Fruit fly (Drosophila melanogaster) whole organism, embryonic: Measurements from ENCODE around the gene RpS15Aa.

Source experiments
- ATbp ChIP-seq: fragments of 200-800 bp; sonication (Bioruptor generic); optimal IDR thresholded peaks from 2 replicates; lab custom pipeline; 2017; ENCODE audit warnings: missing biosample characterization, mild to moderate bottlenecking, missing genetic modification characterization, missing genetic modification reagents
- Ada2b ChIP-seq: fragments of 200-800 bp; sonication (Bioruptor generic); IDR thresholded peaks from 2 replicates; pipeline ENCODE4 v1.3.6; 2022; ENCODE audit warnings: missing biosample characterization, missing genetic modification characterization
- Adf1 ChIP-seq: fragments of 200-800 bp; sonication (Bioruptor generic); IDR thresholded peaks from 2 replicates; pipeline ENCODE4 v1.3.6; 2022; ENCODE audit warnings: missing biosample characterization, missing genetic modification characterization
- Antp ChIP-seq: fragments of 200-800 bp; sonication (Bioruptor generic); optimal IDR thresholded peaks from 3 replicates; lab custom pipeline; 2016; ENCODE audit warnings: missing biosample characterization, missing genetic modification characterization
- Atf6 ChIP-seq: fragments of 200-800 bp; sonication (Bioruptor generic); IDR thresholded peaks from 2 replicates; pipeline ENCODE4 v1.3.6; 2022; ENCODE audit warnings: missing biosample characterization, missing genetic modification characterization
- Bdp1 ChIP-seq: fragments of 200-800 bp; sonication (Bioruptor generic); optimal IDR thresholded peaks from 3 replicates; lab custom pipeline; 2016; ENCODE audit warnings: missing biosample characterization, missing genetic modification characterization
- CG11085 ChIP-seq: fragments of 200-800 bp; sonication (Bioruptor generic); IDR thresholded peaks from 2 replicates; pipeline ENCODE4 v1.3.6; 2022; ENCODE audit warnings: missing biosample characterization, missing genetic modification characterization
- CG11696 ChIP-seq: fragments of 200-800 bp; sonication (Bioruptor generic); IDR thresholded peaks from 2 replicates; pipeline ENCODE4 v1.3.6; 2022; ENCODE audit warnings: missing biosample characterization, missing genetic modification characterization
- CG11723 ChIP-seq: fragments of 200-800 bp; sonication (Bioruptor generic); optimal IDR thresholded peaks from 2 replicates; lab custom pipeline; 2017; ENCODE audit warnings: missing biosample characterization, mild to moderate bottlenecking, missing genetic modification characterization
- CG12155 ChIP-seq: fragments of 200-800 bp; sonication (Bioruptor generic); optimal IDR thresholded peaks from 3 replicates; lab custom pipeline; 2016; ENCODE audit warnings: missing biosample characterization, missing genetic modification characterization
- CG12744 ChIP-seq: fragments of 200-800 bp; sonication (Bioruptor generic); optimal IDR thresholded peaks from 2 replicates; lab custom pipeline; 2016; ENCODE audit warnings: missing biosample characterization, missing genetic modification characterization
- CG15011 ChIP-seq: fragments of 200-800 bp; sonication (Bioruptor generic); optimal IDR thresholded peaks from 3 replicates; lab custom pipeline; 2018; ENCODE audit warnings: missing biosample characterization, mild to moderate bottlenecking, missing genetic modification characterization
- CG15514 ChIP-seq: fragments of 200-800 bp; sonication (Bioruptor generic); optimal IDR thresholded peaks from 3 replicates; lab custom pipeline; 2017; ENCODE audit warnings: missing biosample characterization, missing genetic modification characterization, mild to moderate bottlenecking, moderate library complexity, missing genetic modification reagents
- CG15601 ChIP-seq: fragments of 200-800 bp; sonication (Bioruptor generic); optimal IDR thresholded peaks from 3 replicates; lab custom pipeline; 2019; ENCODE audit warnings: missing biosample characterization, mild to moderate bottlenecking, missing genetic modification characterization, moderate library complexity
- CG18476 ChIP-seq: fragments of 200-800 bp; sonication (Bioruptor generic); optimal IDR thresholded peaks from 2 replicates; lab custom pipeline; 2016; ENCODE audit warnings: missing biosample characterization, mild to moderate bottlenecking, missing genetic modification characterization
- CG2199 ChIP-seq: fragments of 200-800 bp; sonication (Bioruptor generic); IDR thresholded peaks from 3 replicates; pipeline ENCODE4 v1.3.6; 2022; ENCODE audit warnings: missing biosample characterization, missing genetic modification characterization
- CG30403 ChIP-seq: fragments of 200-800 bp; sonication (Bioruptor generic); optimal IDR thresholded peaks from 3 replicates; lab custom pipeline; 2016; ENCODE audit warnings: missing biosample characterization, missing genetic modification characterization
- CG3995 ChIP-seq: fragments of 200-800 bp; sonication (Bioruptor generic); optimal IDR thresholded peaks from 3 replicates; lab custom pipeline; 2016; ENCODE audit warnings: missing biosample characterization, missing genetic modification characterization
- CG4730 ChIP-seq: fragments of 200-800 bp; sonication (Bioruptor generic); IDR thresholded peaks from 2 replicates; pipeline ENCODE4 v1.3.6; 2022; ENCODE audit warnings: missing biosample characterization, missing genetic modification characterization
- CG9817 ChIP-seq: fragments of 200-800 bp; sonication (Bioruptor generic); optimal IDR thresholded peaks from 2 replicates; lab custom pipeline; 2018; ENCODE audit warnings: missing biosample characterization, mild to moderate bottlenecking, missing genetic modification characterization, moderate library complexity
- Dip2 ChIP-seq: fragments of 200-800 bp; sonication (Bioruptor generic); IDR thresholded peaks from 2 replicates; pipeline ENCODE4 v1.3.6; 2022; ENCODE audit warnings: missing biosample characterization, missing genetic modification characterization
- Elba2 ChIP-seq: fragments of 200-800 bp; sonication (Bioruptor generic); optimal IDR thresholded peaks from 3 replicates; lab custom pipeline; 2016; ENCODE audit warnings: missing biosample characterization, missing genetic modification characterization
- Ets65A ChIP-seq: fragments of 200-800 bp; sonication (Bioruptor generic); peaks from one replicate; lab custom pipeline; 2016; ENCODE audit warnings: missing biosample characterization, missing genetic modification characterization
- Fer1 ChIP-seq: fragments of 200-800 bp; sonication (Bioruptor generic); optimal IDR thresholded peaks from 2 replicates; lab custom pipeline; 2017; ENCODE audit warnings: missing biosample characterization, mild to moderate bottlenecking, missing genetic modification characterization
- HLH3B ChIP-seq: fragments of 200-800 bp; sonication (Bioruptor generic); IDR thresholded peaks from 2 replicates; pipeline ENCODE4 v1.3.6; 2022; ENCODE audit warnings: missing biosample characterization, missing genetic modification characterization
- HLH4C ChIP-seq: fragments of 200-800 bp; sonication (Bioruptor generic); IDR thresholded peaks from 3 replicates; pipeline ENCODE4 v1.3.6; 2022; ENCODE audit warnings: missing biosample characterization, missing genetic modification characterization; ENCODE audit not compliant: partially characterized antibody
- Hr51 ChIP-seq, 2 experiments: fragments of 200-800 bp; sonication (Bioruptor generic); optimal IDR thresholded peaks; 2 replicates in 1 of 2; 3 replicates in 1 of 2; lab custom pipeline; 2016 to 2018; ENCODE audit warnings: missing biosample characterization in 2 of 2, missing genetic modification characterization in 2 of 2, mild to moderate bottlenecking in 1 of 2, moderate library complexity in 1 of 2
- Optix ChIP-seq: fragments of 200-800 bp; sonication (Bioruptor generic); IDR thresholded peaks from 3 replicates; pipeline ENCODE4 v1.3.6; 2022; ENCODE audit warnings: missing biosample characterization, missing genetic modification characterization
- Scr ChIP-seq: fragments of 200-800 bp; sonication (Bioruptor generic); IDR thresholded peaks from 2 replicates; pipeline ENCODE4 v1.3.6; 2022; ENCODE audit warnings: missing biosample characterization, missing genetic modification characterization; ENCODE audit not compliant: partially characterized antibody
- Sry-δ ChIP-seq: fragments of 200-800 bp; sonication (Bioruptor generic); optimal IDR thresholded peaks from 2 replicates; lab custom pipeline; 2016; ENCODE audit warnings: missing biosample characterization, missing genetic modification characterization
- Taf1 ChIP-seq: fragments of 200-800 bp; sonication (Bioruptor generic); IDR thresholded peaks from 2 replicates; pipeline ENCODE4 v1.3.6; 2022; ENCODE audit warnings: missing biosample characterization, missing genetic modification characterization
- ac ChIP-seq: fragments of 200-800 bp; sonication (Bioruptor generic); optimal IDR thresholded peaks from 3 replicates; lab custom pipeline; 2017; ENCODE audit warnings: missing biosample characterization, mild to moderate bottlenecking, missing genetic modification characterization
- chif ChIP-seq, 2 experiments: fragments of 200-800 bp; sonication (Bioruptor generic); optimal IDR thresholded peaks; 3 replicates each; lab custom pipeline; 2016; ENCODE audit warnings: missing biosample characterization in 2 of 2, missing genetic modification characterization in 2 of 2
- disco-r ChIP-seq: fragments of 200-800 bp; sonication (Bioruptor generic); optimal IDR thresholded peaks from 2 replicates; lab custom pipeline; 2016; ENCODE audit warnings: missing biosample characterization, missing genetic modification characterization
- dm ChIP-seq: fragments of 200-800 bp; sonication (Bioruptor generic); optimal IDR thresholded peaks from 3 replicates; lab custom pipeline; 2016; ENCODE audit warnings: missing biosample characterization, missing genetic modification characterization
- emc ChIP-seq: fragments of 200-800 bp; sonication (Bioruptor generic); optimal IDR thresholded peaks from 2 replicates; lab custom pipeline; 2016; ENCODE audit warnings: missing biosample characterization, missing genetic modification characterization
- fd3F ChIP-seq: fragments of 200-800 bp; sonication (Bioruptor generic); optimal IDR thresholded peaks from 2 replicates; lab custom pipeline; 2018; ENCODE audit warnings: missing biosample characterization, mild to moderate bottlenecking, missing genetic modification characterization, moderate library complexity
- fd96Cb ChIP-seq: fragments of 200-800 bp; sonication (Bioruptor generic); optimal IDR thresholded peaks from 2 replicates; lab custom pipeline; 2018; ENCODE audit warnings: missing biosample characterization, mild to moderate bottlenecking, missing genetic modification characterization, moderate library complexity
- ftz-f1 ChIP-seq: fragments of 200-800 bp; sonication (Bioruptor generic); optimal IDR thresholded peaks from 2 replicates; lab custom pipeline; 2016; ENCODE audit warnings: missing biosample characterization, missing genetic modification characterization
- gcm2 ChIP-seq: fragments of 200-800 bp; sonication (Bioruptor generic); optimal IDR thresholded peaks from 2 replicates; lab custom pipeline; 2016; ENCODE audit warnings: missing biosample characterization, missing genetic modification characterization
- gfzf ChIP-seq: fragments of 200-800 bp; sonication (Bioruptor generic); optimal IDR thresholded peaks from 2 replicates; lab custom pipeline; 2016; ENCODE audit warnings: missing biosample characterization, mild to moderate bottlenecking, missing genetic modification characterization, moderate library complexity
- insv ChIP-seq, 2 experiments: fragments of 200-800 bp; sonication (Bioruptor generic); optimal IDR thresholded peaks; 3 replicates each; lab custom pipeline; 2016 to 2018; ENCODE audit warnings: missing biosample characterization in 2 of 2, missing genetic modification characterization in 2 of 2
- ken ChIP-seq: fragments of 200-800 bp; sonication (Bioruptor generic); IDR thresholded peaks from 3 replicates; pipeline ENCODE4 v1.3.6; 2022; ENCODE audit warnings: missing biosample characterization, missing genetic modification characterization
- mam ChIP-seq: fragments of 200-800 bp; sonication (Bioruptor generic); optimal IDR thresholded peaks from 3 replicates; lab custom pipeline; 2016; ENCODE audit warnings: missing biosample characterization, missing genetic modification characterization
- nmo ChIP-seq: fragments of 200-800 bp; sonication (Bioruptor generic); optimal IDR thresholded peaks from 2 replicates; lab custom pipeline; 2018; ENCODE audit warnings: missing biosample characterization, mild to moderate bottlenecking, missing genetic modification characterization, moderate library complexity
- p53 ChIP-seq: fragments of 200-800 bp; sonication (Bioruptor generic); optimal IDR thresholded peaks from 2 replicates; lab custom pipeline; 2016; ENCODE audit warnings: missing biosample characterization, missing genetic modification characterization
- phol ChIP-seq: fragments of 200-800 bp; sonication (Bioruptor generic); optimal IDR thresholded peaks from 3 replicates; lab custom pipeline; 2018; ENCODE audit warnings: missing biosample characterization, mild to moderate bottlenecking, missing genetic modification characterization, moderate library complexity
- salm ChIP-seq: fragments of 200-800 bp; sonication (Bioruptor generic); optimal IDR thresholded peaks from 2 replicates; lab custom pipeline; 2018; ENCODE audit warnings: missing biosample characterization, mild to moderate bottlenecking, missing genetic modification characterization
- scrt ChIP-seq: fragments of 200-800 bp; sonication (Bioruptor generic); optimal IDR thresholded peaks from 2 replicates; lab custom pipeline; 2018; ENCODE audit warnings: missing biosample characterization, mild to moderate bottlenecking, missing genetic modification characterization, moderate library complexity
- stc ChIP-seq: fragments of 200-800 bp; sonication (Bioruptor generic); IDR thresholded peaks from 2 replicates; pipeline ENCODE4 v1.3.6; 2022; ENCODE audit warnings: missing biosample characterization, missing genetic modification characterization
- zen ChIP-seq: fragments of 200-800 bp; sonication (Bioruptor generic); optimal IDR thresholded peaks from 3 replicates; lab custom pipeline; 2018; ENCODE audit warnings: missing biosample characterization, mild to moderate bottlenecking, missing genetic modification characterization, moderate library complexity

RpS15Aa gene

dm6 chrX:13337454-13337853, at the start of gene RpS15Aa (continued):
- peak; percentile 68 for TF ChIP-seq phol (tag; lab: Kevin White, UChicago)
- TF ChIP-seq Taf1 (GFP tag; lab: Robert Waterston, UW), result peak; percentile 33; the same call in 1 of the 2 replicates
- TF ChIP-seq fd3F (GFP tag; lab: Kevin White, UChicago), result peak; percentile 18
- TF ChIP-seq Atf6 (GFP tag; lab: Robert Waterston, UW), result peak; percentile 69
- TF ChIP-seq dm (GFP tag; lab: Kevin White, UChicago), result peak; percentile 73
- peak; percentile 61 for TF ChIP-seq CG11723 (GFP tag; lab: Kevin White, UChicago)
- peak; percentile 76 for TF ChIP-seq Sry-δ (GFP tag; lab: Kevin White, UChicago)
- TF ChIP-seq CG15514 (GFP tag; lab: Kevin White, UChicago), result peak; percentile 84
- TF ChIP-seq Optix (GFP tag; lab: Robert Waterston, UW), result peak; percentile 69
- peak; percentile 58; the same call in 1 of the 2 replicates for TF ChIP-seq HLH3B (GFP tag; lab: Robert Waterston, UW)
- no peak for TF ChIP-seq CG18476 (GFP tag; lab: Kevin White, UChicago)
- TF ChIP-seq Dip2 (GFP tag; lab: Robert Waterston, UW), result no peak
- TF ChIP-seq CG11696 (GFP tag; lab: Robert Waterston, UW), result no peak
- TF ChIP-seq gfzf (GFP tag; lab: Kevin White, UChicago), result peak; percentile 81
- TF ChIP-seq ATbp (GFP tag; lab: Kevin White, UChicago), result peak; percentile 51
- TF ChIP-seq mam (GFP tag; lab: Kevin White, UChicago), result peak; percentile 73
- peak; percentile 58 for TF ChIP-seq salm (tag; lab: Kevin White, UChicago)
- TF ChIP-seq insv (GFP tag; optimal IDR thresholded peaks at IDR 0.05; lab: Kevin White, UChicago), result peak in 1 of 2 experiments; percentile 55
- peak; percentile 35 for TF ChIP-seq zen
- peak; percentile 46 for TF ChIP-seq nmo (GFP tag; lab: Kevin White, UChicago)
- peak; percentile 40 for TF ChIP-seq emc (GFP tag; lab: Kevin White, UChicago)
- TF ChIP-seq CG15601 (tag; lab: Kevin White, UChicago), result peak; percentile 39
- TF ChIP-seq CG3995 (GFP tag; lab: Kevin White, UChicago), result peak; percentile 68
- TF ChIP-seq ken (GFP tag; lab: Robert Waterston, UW), result peak; percentile 86
- TF ChIP-seq Bdp1 (GFP tag; lab: Kevin White, UChicago), result no peak
- TF ChIP-seq p53, result peak; percentile 88
- peak; percentile 81 for TF ChIP-seq CG9817 (tag; lab: Kevin White, UChicago)
- peak; percentile 68 for TF ChIP-seq CG15011 (GFP tag; lab: Kevin White, UChicago)
- TF ChIP-seq CG12155 (GFP tag; lab: Kevin White, UChicago), result peak; percentile 27
- peak; percentile 87 for TF ChIP-seq CG11085
- TF ChIP-seq Ets65A (GFP tag; lab: Kevin White, UChicago), result peak; percentile 99
- peak; percentile 60 for TF ChIP-seq disco-r (GFP tag; lab: Kevin White, UChicago)
- peak; percentile 34 to 67 for TF ChIP-seq Hr51 (GFP tag; optimal IDR thresholded peaks at IDR 0.05; lab: Kevin White, UChicago)
- no peak for TF ChIP-seq fd96Cb (tag; lab: Kevin White, UChicago)
- peak; percentile 89 for TF ChIP-seq CG2199 (GFP tag; lab: Robert Waterston, UW)
- TF ChIP-seq scrt, result peak; percentile 75
- TF ChIP-seq CG12744, result peak; percentile 40
- TF ChIP-seq stc, result peak; percentile 68
- TF ChIP-seq ftz-f1 (GFP tag; lab: Kevin White, UChicago), result no peak
- TF ChIP-seq Scr (GFP tag; lab: Robert Waterston, UW), result peak; percentile 29
- peak; percentile 50 to 77 for TF ChIP-seq chif (GFP tag; optimal IDR thresholded peaks at IDR 0.05; lab: Kevin White, UChicago)
- TF ChIP-seq CG30403, result peak; percentile 44
- peak; percentile 39 for TF ChIP-seq Adf1 (GFP tag; lab: Robert Waterston, UW)
- TF ChIP-seq Fer1 (GFP tag; lab: Kevin White, UChicago), result peak; percentile 83
- TF ChIP-seq ac, result peak; percentile 53
- TF ChIP-seq Antp, result peak; percentile 69
- peak; percentile 35 for TF ChIP-seq gcm2
- no peak for TF ChIP-seq Elba2 (GFP tag; lab: Kevin White, UChicago)
- 0 out of 3 replicates have a peak, but pooled peaks have one; percentile 9 for TF ChIP-seq HLH4C (GFP tag; lab: Robert Waterston, UW)
- peak; percentile 53 for TF ChIP-seq CG4730
- TF ChIP-seq Ada2b (GFP tag; lab: Robert Waterston, UW), result no peak
